Fruit fly (Drosophila melanogaster) whole organism, embryonic: ENCODE results near the gene Neurl4.

Experiments used
- BEAF-32 ChIP-seq: fragments of 200-800 bp; sonication (Bioruptor generic); optimal IDR thresholded peaks from 3 replicates; lab custom pipeline; 2017; ENCODE audit warnings: missing biosample characterization, missing genetic modification characterization, mild to moderate bottlenecking, moderate library complexity, missing genetic modification reagents
- Blimp-1 ChIP-seq: fragments of 200-800 bp; sonication (Bioruptor generic); optimal IDR thresholded peaks from 3 replicates; lab custom pipeline; 2018; ENCODE audit warnings: missing biosample characterization, missing genetic modification characterization, mild to moderate bottlenecking, moderate library complexity, missing genetic modification reagents
- CG11093 ChIP-seq: fragments of 200-800 bp; sonication (Bioruptor generic); IDR thresholded peaks from 3 replicates; pipeline ENCODE4 v1.3.6; 2022; ENCODE audit warnings: missing biosample characterization, missing genetic modification characterization
- CG11456 ChIP-seq: fragments of 200-800 bp; sonication (Bioruptor generic); IDR thresholded peaks from 3 replicates; pipeline ENCODE4 v1.3.6; 2022; ENCODE audit warnings: missing biosample characterization, missing genetic modification characterization
- CG11504 ChIP-seq: fragments of 200-800 bp; sonication (Bioruptor generic); optimal IDR thresholded peaks from 3 replicates; lab custom pipeline; 2019; ENCODE audit warnings: missing biosample characterization, mild to moderate bottlenecking, missing genetic modification characterization, moderate library complexity
- CG11695 ChIP-seq: fragments of 200-800 bp; sonication (Bioruptor generic); IDR thresholded peaks from 3 replicates; pipeline ENCODE4 v1.3.6; 2022; ENCODE audit warnings: missing biosample characterization, missing genetic modification characterization
- CG12155 ChIP-seq: fragments of 200-800 bp; sonication (Bioruptor generic); optimal IDR thresholded peaks from 3 replicates; lab custom pipeline; 2016; ENCODE audit warnings: missing biosample characterization, missing genetic modification characterization
- CG12942 ChIP-seq: fragments of 200-800 bp; sonication (Bioruptor generic); optimal IDR thresholded peaks from 3 replicates; lab custom pipeline; 2016; ENCODE audit warnings: missing biosample characterization, missing genetic modification characterization
- CG13123 ChIP-seq: fragments of 200-800 bp; sonication (Bioruptor generic); optimal IDR thresholded peaks from 2 replicates; lab custom pipeline; 2016; ENCODE audit warnings: missing biosample characterization, missing genetic modification characterization
- CG16813 ChIP-seq: fragments of 200-800 bp; sonication (Bioruptor generic); IDR thresholded peaks from 3 replicates; pipeline ENCODE4 v1.3.6; 2022; ENCODE audit warnings: missing biosample characterization, missing genetic modification characterization; ENCODE audit not compliant: partially characterized antibody
- CG17612 ChIP-seq: fragments of 200-800 bp; sonication (Bioruptor generic); IDR thresholded peaks from 2 replicates; pipeline ENCODE4 v1.3.6; 2022; ENCODE audit warnings: missing biosample characterization, missing genetic modification characterization
- CG17829 ChIP-seq: fragments of 200-800 bp; optimal IDR thresholded peaks from 2 replicates; lab custom pipeline; 2019; ENCODE audit warnings: missing biosample characterization, mild to moderate bottlenecking, missing genetic modification characterization, moderate library complexity
- CG18262 ChIP-seq: fragments of 200-800 bp; optimal IDR thresholded peaks from 3 replicates; lab custom pipeline; 2019; ENCODE audit warnings: missing biosample characterization, mild to moderate bottlenecking, missing genetic modification characterization, moderate library complexity
- CG32772 ChIP-seq: fragments of 200-800 bp; sonication (Bioruptor generic); IDR thresholded peaks from 2 replicates; pipeline ENCODE4 v1.3.6; 2022; ENCODE audit warnings: missing biosample characterization, missing genetic modification characterization
- CG5180 ChIP-seq: fragments of 200-800 bp; sonication (Bioruptor generic); optimal IDR thresholded peaks from 3 replicates; lab custom pipeline; 2017; ENCODE audit warnings: missing biosample characterization, missing genetic modification characterization, mild to moderate bottlenecking, moderate library complexity, missing genetic modification reagents
- CG8290 ChIP-seq, 3 experiments: fragments of 200-800 bp; sonication (Bioruptor generic); optimal IDR thresholded peaks; 2 replicates each; lab custom pipeline; 2016 to 2019; ENCODE audit warnings: missing biosample characterization in 3 of 3, missing genetic modification characterization in 3 of 3, mild to moderate bottlenecking in 2 of 3, moderate library complexity in 1 of 3
- CoRest ChIP-seq: fragments of 200-800 bp; sonication (Bioruptor generic); optimal IDR thresholded peaks from 3 replicates; lab custom pipeline; 2018; ENCODE audit warnings: missing biosample characterization, mild to moderate bottlenecking, missing genetic modification characterization, moderate library complexity
- Dbx ChIP-seq: fragments of 200-800 bp; sonication (Bioruptor generic); IDR thresholded peaks from 3 replicates; pipeline ENCODE4 v1.3.6; 2022; ENCODE audit warnings: missing biosample characterization, missing genetic modification characterization
- Eip74EF ChIP-seq, 2 experiments: fragments of 200-800 bp in 1 of 2; fragments of >200 bp in 1 of 2; sonication (Bioruptor generic) in 1 of 2; optimal IDR thresholded peaks; 2 replicates each; lab custom pipeline; 2017 to 2019; ENCODE audit warnings: missing biosample characterization in 2 of 2, missing genetic modification characterization in 2 of 2, mild to moderate bottlenecking in 1 of 2, moderate library complexity in 1 of 2
- Ets65A ChIP-seq: fragments of 200-800 bp; sonication (Bioruptor generic); peaks from one replicate; lab custom pipeline; 2016; ENCODE audit warnings: missing biosample characterization, missing genetic modification characterization
- Gug ChIP-seq: fragments of 200-800 bp; sonication (Bioruptor generic); IDR thresholded peaks from 4 replicates; pipeline ENCODE4 v1.3.6; 2022; ENCODE audit warnings: missing biosample characterization, missing genetic modification characterization
- HLH54F ChIP-seq: fragments of 200-800 bp; sonication (Bioruptor generic); optimal IDR thresholded peaks from 3 replicates; lab custom pipeline; 2016; ENCODE audit warnings: missing biosample characterization, missing genetic modification characterization
- HmgZ ChIP-seq: fragments of 200-800 bp; sonication (Bioruptor generic); optimal IDR thresholded peaks from 2 replicates; lab custom pipeline; 2018; ENCODE audit warnings: missing biosample characterization, mild to moderate bottlenecking, missing genetic modification characterization
- Hr51 ChIP-seq, 2 experiments: fragments of 200-800 bp; sonication (Bioruptor generic); optimal IDR thresholded peaks; 2 replicates in 1 of 2; 3 replicates in 1 of 2; lab custom pipeline; 2016 to 2018; ENCODE audit warnings: missing biosample characterization in 2 of 2, missing genetic modification characterization in 2 of 2, mild to moderate bottlenecking in 1 of 2, moderate library complexity in 1 of 2
- Hsf ChIP-seq: fragments of 200-800 bp; sonication (Bioruptor generic); optimal IDR thresholded peaks from 3 replicates; lab custom pipeline; 2016; ENCODE audit warnings: missing biosample characterization, missing genetic modification characterization
- MESR4 ChIP-seq: fragments of 200-800 bp; sonication (Bioruptor generic); optimal IDR thresholded peaks from 2 replicates; lab custom pipeline; 2018; ENCODE audit warnings: missing biosample characterization, mild to moderate bottlenecking, missing genetic modification characterization, moderate library complexity
- NC2α ChIP-seq: fragments of 200-800 bp; sonication (Bioruptor generic); optimal IDR thresholded peaks from 2 replicates; lab custom pipeline; 2016; ENCODE audit warnings: missing biosample characterization, missing genetic modification characterization
- Ravus ChIP-seq: fragments of 200-800 bp; sonication (Bioruptor generic); IDR thresholded peaks from 2 replicates; pipeline ENCODE4 v1.3.6; 2022; ENCODE audit warnings: missing biosample characterization, missing genetic modification characterization
- abd-A ChIP-seq: fragments of 200-800 bp; sonication (Bioruptor generic); optimal IDR thresholded peaks from 3 replicates; lab custom pipeline; 2019; ENCODE audit warnings: missing biosample characterization, mild to moderate bottlenecking, missing genetic modification characterization, moderate library complexity
- bsh ChIP-seq, 2 experiments: fragments of 200-800 bp; sonication (Bioruptor generic); optimal IDR thresholded peaks; 2 replicates each; lab custom pipeline; 2017 to 2018; ENCODE audit warnings: mild to moderate bottlenecking in 2 of 2, missing biosample characterization in 2 of 2, missing genetic modification characterization in 2 of 2, moderate library complexity in 1 of 2
- cas ChIP-seq: fragments of 200-800 bp; sonication (Bioruptor generic); IDR thresholded peaks from 2 replicates; pipeline ENCODE4 v1.3.6; 2022; ENCODE audit warnings: missing biosample characterization, missing genetic modification characterization
- en ChIP-seq: fragments of 200-800 bp; sonication (Bioruptor generic); optimal IDR thresholded peaks from 2 replicates; lab custom pipeline; 2016; ENCODE audit warnings: missing biosample characterization, missing genetic modification characterization
- esg ChIP-seq: fragments of 200-800 bp; sonication (Bioruptor generic); conservative IDR thresholded peaks from 2 replicates; pipeline ENCODE4 v1.3.6; 2022; ENCODE audit warnings: missing biosample characterization, missing genetic modification characterization
- gro ChIP-seq: fragments of 200-800 bp; sonication (Bioruptor generic); optimal IDR thresholded peaks from 2 replicates; lab custom pipeline; 2016; ENCODE audit warnings: missing biosample characterization, missing genetic modification characterization
- h ChIP-seq: fragments of >200 bp; optimal IDR thresholded peaks from 2 replicates; lab custom pipeline; 2017
- her ChIP-seq: fragments of 200-800 bp; sonication (Bioruptor generic); optimal IDR thresholded peaks from 2 replicates; lab custom pipeline; 2016; ENCODE audit warnings: missing biosample characterization, missing genetic modification characterization
- ind ChIP-seq: fragments of 200-800 bp; sonication (Bioruptor generic); optimal IDR thresholded peaks from 3 replicates; lab custom pipeline; 2016; ENCODE audit warnings: missing biosample characterization, missing genetic modification characterization
- insv ChIP-seq, 2 experiments: fragments of 200-800 bp; sonication (Bioruptor generic); optimal IDR thresholded peaks; 3 replicates each; lab custom pipeline; 2016 to 2018; ENCODE audit warnings: missing biosample characterization in 2 of 2, missing genetic modification characterization in 2 of 2
- lov ChIP-seq, 2 experiments: fragments of 200-800 bp in 1 of 2; fragments of >200 bp in 1 of 2; sonication (Bioruptor generic) in 1 of 2; IDR thresholded peaks in 1 of 2; optimal IDR thresholded peaks in 1 of 2; 2 replicates in 1 of 2; 3 replicates in 1 of 2; pipeline versions ENCODE4 v1.3.6 to Lab custom; 2017 to 2022; ENCODE audit warnings: missing biosample characterization in 1 of 2, missing genetic modification characterization in 1 of 2
- mirr ChIP-seq: fragments of 200-800 bp; sonication (Bioruptor generic); optimal IDR thresholded peaks from 3 replicates; lab custom pipeline; 2018; ENCODE audit warnings: missing biosample characterization, mild to moderate bottlenecking, missing genetic modification characterization
- otp ChIP-seq: fragments of 200-800 bp; sonication (Bioruptor generic); IDR thresholded peaks from 3 replicates; pipeline ENCODE4, ENCODE4 v1.3.6; 2022; ENCODE audit warnings: missing biosample characterization, missing genetic modification characterization
- pho ChIP-seq: fragments of 200-800 bp; sonication (Bioruptor generic); optimal IDR thresholded peaks from 2 replicates; lab custom pipeline; 2016; ENCODE audit warnings: missing biosample characterization, missing genetic modification characterization
- run ChIP-seq: fragments of 200-800 bp; sonication (Bioruptor generic); optimal IDR thresholded peaks from 3 replicates; lab custom pipeline; 2018; ENCODE audit warnings: missing biosample characterization, mild to moderate bottlenecking, missing genetic modification characterization
- sens ChIP-seq: fragments of 200-800 bp; sonication (Bioruptor generic); peaks from one replicate; lab custom pipeline; 2016; ENCODE audit warnings: missing biosample characterization, missing genetic modification characterization
- sob ChIP-seq: fragments of 200-800 bp; sonication (Bioruptor generic); IDR thresholded peaks from 2 replicates; pipeline ENCODE4 v1.3.6; 2022; ENCODE audit warnings: missing biosample characterization, missing genetic modification characterization
- sqz ChIP-seq: fragments of 200-800 bp; sonication (Bioruptor generic); optimal IDR thresholded peaks from 3 replicates; lab custom pipeline; 2018; ENCODE audit warnings: missing biosample characterization, mild to moderate bottlenecking, missing genetic modification characterization
- toy ChIP-seq: fragments of 200-800 bp; sonication (Bioruptor generic); IDR thresholded peaks from 2 replicates; pipeline ENCODE4 v1.3.6; 2022; ENCODE audit warnings: missing biosample characterization, missing genetic modification characterization
- ttk ChIP-seq: fragments of 200-800 bp; sonication (Bioruptor generic); IDR thresholded peaks from 2 replicates; pipeline ENCODE4 v2.1.2; 2022; ENCODE audit warnings: missing biosample characterization, missing genetic modification characterization
- tup ChIP-seq: fragments of 200-800 bp; sonication (Bioruptor generic); optimal IDR thresholded peaks from 2 replicates; lab custom pipeline; 2016; ENCODE audit warnings: missing biosample characterization, mild to moderate bottlenecking, missing genetic modification characterization, moderate library complexity

Neurl4 gene

DNA sequence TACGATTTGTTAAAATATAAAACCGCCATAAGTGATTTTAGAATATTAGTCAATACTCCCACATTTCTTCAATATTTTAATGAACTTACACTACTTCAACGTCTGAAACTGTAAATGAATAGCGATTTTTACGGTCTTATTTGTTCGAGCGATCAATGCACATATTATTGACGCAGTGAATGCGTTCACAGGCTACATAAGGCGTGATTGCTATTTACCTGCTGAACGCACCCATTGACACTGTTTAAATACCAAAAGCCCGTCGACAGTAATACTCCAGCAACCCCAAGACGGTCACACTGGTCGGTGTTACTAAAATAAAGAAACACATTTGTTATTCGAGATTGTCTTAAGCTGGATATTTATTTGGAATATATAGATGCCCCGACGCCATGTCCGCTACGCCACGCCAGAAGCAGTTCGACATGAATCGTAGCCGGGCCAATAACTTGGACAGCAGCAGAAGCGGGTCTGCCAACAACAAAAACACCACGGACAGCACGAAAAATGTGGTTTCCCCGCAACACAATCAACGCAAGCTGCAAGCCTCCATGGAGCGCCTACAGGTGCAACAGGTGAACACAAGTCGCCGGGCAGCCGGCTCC is 1.4 kb upstream of the Neurl4 start, which contains the start of gene CG6833 (continued):
- TF ChIP-seq run (tag; lab: Kevin White, UChicago), result no peak
- TF ChIP-seq cas (GFP tag; lab: Robert Waterston, UW), result peak; percentile 41; the same call in 1 of the 2 replicates
- no peak for TF ChIP-seq CG17612 (GFP tag; lab: Robert Waterston, UW)
- TF ChIP-seq NC2α (GFP tag; lab: Kevin White, UChicago), result no peak
- TF ChIP-seq Gug (GFP tag; lab: Robert Waterston, UW), result peak; percentile 94
- no peak for TF ChIP-seq lov (optimal IDR thresholded peaks at IDR 0.05; lab: Kevin White, UChicago)
- peak; percentile 57; the same call in 2 of the 3 replicates for TF ChIP-seq lov (GFP tag; IDR thresholded peaks at IDR 0.05; lab: Robert Waterston, UW)
- no peak for TF ChIP-seq CG16813 (GFP tag; lab: Robert Waterston, UW)
- no peak for TF ChIP-seq sqz (GFP tag; lab: Kevin White, UChicago)
- TF ChIP-seq en (GFP tag; lab: Kevin White, UChicago), result no peak
- peak; percentile 66 for TF ChIP-seq CoRest (tag; lab: Kevin White, UChicago)
- TF ChIP-seq ttk, result peak; percentile 69; the same call in 1 of the 2 replicates
- peak; percentile 62 for TF ChIP-seq mirr (GFP tag; lab: Kevin White, UChicago)
- peak; percentile 77 for TF ChIP-seq gro (GFP tag; lab: Kevin White, UChicago)
- TF ChIP-seq pho, result peak; percentile 74
- TF ChIP-seq bsh (GFP tag; optimal IDR thresholded peaks at IDR 0.05; lab: Kevin White, UChicago), result peak in 1 of 2 experiments; percentile 48
- peak; percentile 72 for TF ChIP-seq CG11504 (tag; lab: Kevin White, UChicago)
- no peak for TF ChIP-seq insv (GFP tag; optimal IDR thresholded peaks at IDR 0.05; lab: Kevin White, UChicago)
- no peak for TF ChIP-seq CG11093 (GFP tag; lab: Robert Waterston, UW)
- TF ChIP-seq Dbx, result peak; percentile 86
- peak; percentile 79 for TF ChIP-seq MESR4 (GFP tag; lab: Kevin White, UChicago)
- peak; percentile 86 for TF ChIP-seq sens
- TF ChIP-seq Hr51 (GFP tag; optimal IDR thresholded peaks at IDR 0.05; lab: Kevin White, UChicago), result peak; percentile 32 to 57
- peak; percentile 43 for TF ChIP-seq CG12942 (GFP tag; lab: Kevin White, UChicago)
- peak; percentile 84 for TF ChIP-seq ind (GFP tag; lab: Kevin White, UChicago)
- peak; percentile 60; the same call in 1 of the 2 replicates for TF ChIP-seq CG32772 (GFP tag; lab: Robert Waterston, UW)
- TF ChIP-seq HmgZ (tag; lab: Kevin White, UChicago), result peak; percentile 62
- peak; percentile 61 for TF ChIP-seq CG12155 (GFP tag; lab: Kevin White, UChicago)
- peak; percentile 99 for TF ChIP-seq Ets65A (GFP tag; lab: Kevin White, UChicago)
- peak; percentile 57 for TF ChIP-seq CG18262 (tag; lab: Kevin White, UChicago)
- peak; percentile 62; the same call in 1 of the 2 replicates for TF ChIP-seq esg (GFP tag; lab: Robert Waterston, UW)
- TF ChIP-seq Hsf (GFP tag; lab: Kevin White, UChicago), result peak; percentile 79
- peak; percentile 56 for TF ChIP-seq Blimp-1 (GFP tag; lab: Kevin White, UChicago)
- TF ChIP-seq CG5180 (GFP tag; lab: Kevin White, UChicago), result no peak
- peak; percentile 86 for TF ChIP-seq sob
- no peak for TF ChIP-seq h (lab: Kevin White, UChicago)
- TF ChIP-seq Ravus (GFP tag; lab: Robert Waterston, UW), result peak; percentile 32
- 0 out of 3 replicates have a peak, but pooled peaks have one; percentile 66 for TF ChIP-seq otp (GFP tag; lab: Robert Waterston, UW)
- peak; percentile 29 for TF ChIP-seq CG13123
- TF ChIP-seq toy (GFP tag; lab: Robert Waterston, UW), result peak; percentile 41; the same call in 1 of the 2 replicates
- peak; percentile 65 for TF ChIP-seq CG8290 (GFP tag; optimal IDR thresholded peaks at IDR 0.05; lab: Kevin White, UChicago)
- TF ChIP-seq CG8290 (tag; optimal IDR thresholded peaks at IDR 0.05; lab: Kevin White, UChicago), result peak in 1 of 2 experiments; percentile 92
- TF ChIP-seq BEAF-32 (GFP tag; lab: Kevin White, UChicago), result peak; percentile 32
- TF ChIP-seq abd-A (tag; lab: Kevin White, UChicago), result no peak
- TF ChIP-seq CG17829 (tag; lab: Kevin White, UChicago), result peak; percentile 79
- peak; percentile 66 for TF ChIP-seq her
- no peak for TF ChIP-seq Eip74EF (GFP tag; optimal IDR thresholded peaks at IDR 0.05; lab: Kevin White, UChicago)
- peak; percentile 89 for TF ChIP-seq CG11456 (GFP tag; lab: Robert Waterston, UW)
- TF ChIP-seq tup (GFP tag; lab: Kevin White, UChicago), result no peak
- 0 out of 3 replicates have a peak, but pooled peaks have one; percentile 29 for TF ChIP-seq CG11695 (GFP tag; lab: Robert Waterston, UW)
- peak; percentile 73 for TF ChIP-seq HLH54F (GFP tag; lab: Kevin White, UChicago)
